Worm (Caenorhabditis elegans): ENCODE results near the gene ZK250.2.

The ZK250.2 gene

ce11 chrII:1921018-1921417, 27.5 kb upstream of the ZK250.2 start, which contains the start of gene bath-7:
Gene bath-7 (minus strand): TSS chrII:1921118.
- TF ChIP-seq nhr-11 (tag; optimal IDR thresholded peaks at IDR 0.05) (no peak), ztf-1 (GFP tag; conservative IDR thresholded peaks at IDR 0.05) (no peak), Y55F3AM.14 (GFP tag; optimal IDR thresholded peaks at IDR 0.05) (no peak), sma-3 (GFP tag; optimal IDR thresholded peaks at IDR 0.05) (no peak), lin-13 (GFP tag; optimal IDR thresholded peaks at IDR 0.05) (no peak), lin-39 (tag; optimal IDR thresholded peaks at IDR 0.05) (no peak), dmd-4 (tag; optimal IDR thresholded peaks at IDR 0.05) (no peak), fos-1 (tag; optimal IDR thresholded peaks at IDR 0.05) (no peak), unc-62 (GFP tag; optimal IDR thresholded peaks at IDR 0.05) (no peak), peb-1 (tag; optimal IDR thresholded peaks at IDR 0.05) (no peak), nhr-77 (tag; optimal IDR thresholded peaks at IDR 0.05) (no peak), nhr-10 (tag; optimal IDR thresholded peaks at IDR 0.05) (no peak), sem-4 (tag; optimal IDR thresholded peaks at IDR 0.05) (no peak), C34F6.9 (tag; optimal IDR thresholded peaks at IDR 0.05) (no peak), ceh-16 (tag; optimal IDR thresholded peaks at IDR 0.05) (no peak), blmp-1 (tag; optimal IDR thresholded peaks at IDR 0.05; ENCODE audit: insufficient read depth) (no peak), nhr-237 (tag; optimal IDR thresholded peaks at IDR 0.05) (no peak), snpc-4 (tag; optimal IDR thresholded peaks at IDR 0.05) (no peak), nhr-129 (tag; optimal IDR thresholded peaks at IDR 0.05) (no peak), skn-1 (tag; optimal IDR thresholded peaks at IDR 0.05) (no peak)

DNA sequence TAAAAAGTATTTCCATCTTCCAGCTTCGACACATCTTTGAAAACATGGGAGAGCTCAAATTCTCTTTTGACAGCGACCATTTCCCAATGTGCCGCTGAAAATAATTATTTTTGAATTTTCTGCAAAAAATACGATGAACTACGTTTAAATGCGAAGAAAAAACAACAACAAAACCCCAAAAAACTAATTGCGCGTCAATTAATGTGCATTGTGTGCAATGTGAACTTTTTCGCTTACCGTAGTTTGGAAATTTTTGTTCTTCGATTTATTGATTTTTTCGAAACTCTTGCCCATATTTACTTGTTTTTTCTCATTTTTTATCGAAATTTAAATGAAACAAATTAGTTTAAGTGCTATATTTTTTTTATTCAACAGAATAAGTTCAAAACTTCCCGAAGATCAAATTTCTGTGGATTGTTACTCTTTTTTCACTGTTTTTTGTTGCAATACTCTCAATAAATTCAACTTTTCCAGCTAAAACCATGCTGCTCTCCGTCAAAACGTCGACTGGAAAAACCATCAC, 25.8 kb upstream of the ZK250.2 start, which contains the start of the genes bath-2 and F52C6.4:
bath-2 (minus strand) TSS at position 101 of the 523 bp plus-strand sequence.
F52C6.4 (plus strand) TSS at position 473 of the 523 bp plus-strand sequence.
- TF ChIP-seq lin-11 (tag; optimal IDR thresholded peaks at IDR 0.05): no peak
- TF ChIP-seq nhr-6 (tag; optimal IDR thresholded peaks at IDR 0.05): no peak
- TF ChIP-seq alr-1 (tag; optimal IDR thresholded peaks at IDR 0.05): no peak
- no peak for TF ChIP-seq skn-1 (tag; optimal IDR thresholded peaks at IDR 0.05)
- TF ChIP-seq aly-2 (tag; optimal IDR thresholded peaks at IDR 0.05): no peak
- TF ChIP-seq nhr-21 (tag; optimal IDR thresholded peaks at IDR 0.05): no peak
- TF ChIP-seq unc-39 (tag; optimal IDR thresholded peaks at IDR 0.05): no peak
- no peak for TF ChIP-seq mab-5 (tag; optimal IDR thresholded peaks at IDR 0.05)
- no peak for TF ChIP-seq ZK546.5 (tag; optimal IDR thresholded peaks at IDR 0.05)
- no peak for TF ChIP-seq peb-1 (tag; optimal IDR thresholded peaks at IDR 0.05)
- TF ChIP-seq snpc-4 (tag; optimal IDR thresholded peaks at IDR 0.05): no peak
- TF ChIP-seq zag-1 (tag; optimal IDR thresholded peaks at IDR 0.05): no peak
- TF ChIP-seq ztf-4 (tag; optimal IDR thresholded peaks at IDR 0.05): no peak
- TF ChIP-seq sem-4 (tag; optimal IDR thresholded peaks at IDR 0.05): no peak
- no peak for TF ChIP-seq ztf-11 (tag; optimal IDR thresholded peaks at IDR 0.05)

DNA sequence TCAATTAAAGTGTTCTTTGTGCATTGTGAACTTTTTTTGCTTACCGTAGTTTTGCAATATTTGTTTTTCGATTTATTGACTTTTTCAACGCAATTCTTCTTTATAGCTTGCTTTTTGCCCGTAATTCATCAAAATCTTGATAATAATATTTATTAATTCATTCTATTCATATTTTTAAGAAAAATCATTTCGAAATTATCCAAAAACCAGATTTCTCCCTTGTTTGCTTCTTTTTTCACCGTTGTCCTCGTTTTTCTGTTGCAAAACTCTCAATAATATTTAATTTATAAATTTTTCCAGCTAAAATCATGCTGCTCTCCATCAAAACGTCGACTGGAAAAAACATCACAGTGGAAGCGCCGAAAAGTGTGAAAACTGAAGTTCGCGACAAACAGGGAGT, 24.0 kb upstream of the ZK250.2 start, which contains the start of gene F52C6.3:
F52C6.3 (plus strand) TSS at position 301 of the 400 bp plus-strand sequence.
- TF ChIP-seq nhr-25 (tag; optimal IDR thresholded peaks at IDR 0.05) (no peak), ztf-1 (GFP tag; conservative IDR thresholded peaks at IDR 0.05) (no peak), R02D3.7 (tag; optimal IDR thresholded peaks at IDR 0.05) (no peak), nhr-237 (tag; optimal IDR thresholded peaks at IDR 0.05) (no peak), dmd-4 (tag; optimal IDR thresholded peaks at IDR 0.05) (no peak), lin-11 (tag; optimal IDR thresholded peaks at IDR 0.05) (no peak), mdl-1 (tag; optimal IDR thresholded peaks at IDR 0.05) (no peak), ceh-16 (tag; optimal IDR thresholded peaks at IDR 0.05) (no peak), gmeb-1 (tag; optimal IDR thresholded peaks at IDR 0.05) (no peak), alr-1 (tag; optimal IDR thresholded peaks at IDR 0.05) (no peak), nhr-23 (tag; optimal IDR thresholded peaks at IDR 0.05) (no peak), ztf-4 (tag; optimal IDR thresholded peaks at IDR 0.05) (no peak), C34F6.9 (tag; optimal IDR thresholded peaks at IDR 0.05) (no peak), elt-3 (tag; optimal IDR thresholded peaks at IDR 0.05) (no peak), unc-55 (GFP tag; optimal IDR thresholded peaks at IDR 0.05) (no peak), unc-62 (GFP tag; optimal IDR thresholded peaks at IDR 0.05) (no peak), nhr-11 (tag; optimal IDR thresholded peaks at IDR 0.05) (no peak), sma-3 (GFP tag; optimal IDR thresholded peaks at IDR 0.05) (no peak)

- TF ChIP-seq nhr-23 (tag; optimal IDR thresholded peaks at IDR 0.05): no peak
- no peak for TF ChIP-seq lin-13 (GFP tag; optimal IDR thresholded peaks at IDR 0.05)
- no peak for TF ChIP-seq skn-1 (tag; optimal IDR thresholded peaks at IDR 0.05)
- no peak for TF ChIP-seq unc-39 (tag; optimal IDR thresholded peaks at IDR 0.05)
- TF ChIP-seq lin-11 (tag; optimal IDR thresholded peaks at IDR 0.05): no peak
- no peak for TF ChIP-seq ztf-1 (GFP tag; conservative IDR thresholded peaks at IDR 0.05)
- TF ChIP-seq unc-62 (GFP tag; optimal IDR thresholded peaks at IDR 0.05): no peak
- no peak for TF ChIP-seq gmeb-1 (tag; optimal IDR thresholded peaks at IDR 0.05)
- TF ChIP-seq lin-39 (tag; optimal IDR thresholded peaks at IDR 0.05): no peak
- no peak for TF ChIP-seq nhr-21 (tag; optimal IDR thresholded peaks at IDR 0.05)
Measured at ce11 chrII:1926162-1926561, 22.3 kb upstream of the ZK250.2 start, which contains the start of gene F52C6.2. Gene F52C6.2 (plus strand): TSS chrII:1926462.
